Worm (Caenorhabditis elegans) whole organism, late embryonic: Measurements from ENCODE around the gene F49C12.6.

Source experiments
- nhr-232 ChIP-seq: sonication (generic microtip); optimal IDR thresholded peaks from 2 replicates; lab custom pipeline; 2016; ENCODE audit warnings: missing genetic modification characterization, missing compliant biosample characterization
- pag-3 ChIP-seq: sonication (generic microtip); optimal IDR thresholded peaks from 2 replicates; lab custom pipeline; 2016; ENCODE audit warnings: missing compliant biosample characterization, missing genetic modification characterization, borderline replicate concordance
- pha-4 ChIP-seq: fragments of 150-350 bp; optimal IDR thresholded peaks from 2 replicates; lab custom pipeline; 2018; ENCODE audit warnings: missing biosample characterization, missing genetic modification reagents, missing genetic modification characterization

ce11 chrIV:9308975-9309374, at the start of gene F49C12.6:
- TF ChIP-seq nhr-232 (tag; lab: Kevin White, UChicago) (no peak), pag-3 (tag; lab: Kevin White, UChicago) (no peak), pha-4 (tag; lab: Kevin White, UChicago) (no peak)
